Worm (Caenorhabditis elegans): ENCODE measurements around the gene dbn-1.

DNA sequence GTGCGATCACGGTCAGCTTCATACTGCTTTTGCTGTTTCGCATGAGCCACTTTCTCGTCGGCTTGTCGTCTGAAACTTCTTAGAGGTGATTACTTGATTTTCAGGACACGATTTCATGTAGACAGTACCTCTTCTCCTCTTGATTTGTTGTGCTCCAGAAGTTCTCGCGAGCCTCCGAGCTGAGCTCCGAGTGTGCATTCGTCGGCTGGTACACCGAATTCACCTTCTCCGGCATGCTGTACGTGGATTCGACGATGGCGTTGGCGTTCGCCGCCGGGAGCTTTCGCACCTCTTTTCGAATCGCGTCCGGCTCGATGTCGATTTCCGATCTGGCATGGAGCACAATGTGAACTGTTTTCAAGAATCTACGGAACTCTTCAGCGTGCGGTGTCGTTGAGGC is 847 bp downstream of the dbn-1 start:
- TF ChIP-seq W03F9.2 (tag; optimal IDR thresholded peaks at IDR 0.05) (no peak), him-1 (tag; optimal IDR thresholded peaks at IDR 0.05) (no peak)
